Fruit fly (Drosophila melanogaster): ENCODE data around the gene maca.
A peak's percentile ranks its signal among the peaks of the same experiment; 100 is the strongest.

Gene maca

DNA sequence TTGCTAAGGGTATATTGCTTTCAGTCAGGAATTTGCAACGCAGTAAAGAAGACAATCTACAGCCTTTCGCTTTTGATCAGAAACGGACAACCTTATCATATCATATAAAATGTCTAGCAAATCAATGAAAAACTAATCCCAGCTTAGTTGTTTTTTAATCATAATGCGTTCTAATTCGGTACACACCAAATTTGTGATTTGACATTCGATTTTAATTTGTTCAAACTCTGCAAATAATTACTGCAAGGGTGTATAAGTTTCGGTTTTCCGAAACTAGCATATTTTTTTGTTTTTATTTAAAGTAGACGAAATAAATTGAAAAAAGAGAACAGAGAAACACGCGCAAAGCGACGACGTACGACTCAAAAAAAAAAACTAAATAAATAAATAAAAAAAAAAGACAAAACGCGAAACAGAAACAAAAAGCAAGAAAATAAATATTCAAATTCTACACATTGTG is 21.6 kb upstream of the maca start (continued):
- TF ChIP-seq net (GFP tag; optimal IDR thresholded peaks at IDR 0.05), result no peak
- TF ChIP-seq pdm3 (GFP tag; optimal IDR thresholded peaks at IDR 0.05), result peak; percentile 13
- TF ChIP-seq CG11762 (GFP tag; optimal IDR thresholded peaks at IDR 0.05; ENCODE audit: insufficient read depth), result no peak
- no peak for TF ChIP-seq CG10669 (GFP tag; optimal IDR thresholded peaks at IDR 0.05)
- no peak for TF ChIP-seq CG9139 (GFP tag; optimal IDR thresholded peaks at IDR 0.05)
- no peak for TF ChIP-seq fd85E (GFP tag; optimal IDR thresholded peaks at IDR 0.05)

DNA sequence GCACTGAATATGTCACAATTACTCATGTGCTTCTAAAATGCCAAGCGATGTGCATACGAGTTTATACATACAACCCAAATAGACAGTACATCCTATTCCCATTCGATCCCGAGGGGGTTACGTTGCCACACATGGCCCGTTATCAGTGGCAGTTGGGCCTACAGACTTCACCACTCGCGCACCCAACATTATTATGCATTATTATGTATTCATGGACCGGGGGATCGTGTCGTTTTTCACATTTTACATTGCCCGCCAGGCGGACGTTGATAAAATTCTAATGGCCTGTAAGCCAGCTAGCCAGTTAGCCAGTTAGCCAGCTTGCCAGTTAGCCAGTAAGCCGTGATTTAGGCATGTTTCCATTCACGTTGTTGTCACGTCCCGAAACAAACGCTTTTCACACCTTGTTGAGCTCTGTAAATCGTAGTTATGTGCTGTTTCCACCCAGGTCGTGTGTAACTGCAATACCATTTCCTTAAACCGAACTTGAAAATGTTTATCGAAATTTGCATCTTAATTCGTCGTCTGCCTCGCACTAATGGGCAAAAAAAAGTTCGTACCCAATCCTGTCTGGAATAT is 21.0 kb upstream of the maca start:
- no peak for TF ChIP-seq dsx (GFP tag; optimal IDR thresholded peaks at IDR 0.05; ENCODE audit: poor library complexity, severe bottlenecking)
- no peak for TF ChIP-seq topi (GFP tag; optimal IDR thresholded peaks at IDR 0.05)
- TF ChIP-seq Sox14 (GFP tag; optimal IDR thresholded peaks at IDR 0.05), result no peak
- TF ChIP-seq CG9139 (GFP tag; optimal IDR thresholded peaks at IDR 0.05), result no peak
- no peak for TF ChIP-seq pdm3 (GFP tag; optimal IDR thresholded peaks at IDR 0.05)
- no peak for TF ChIP-seq CG8632 (GFP tag; optimal IDR thresholded peaks at IDR 0.05)
- no peak for TF ChIP-seq Sox15 (GFP tag; optimal IDR thresholded peaks at IDR 0.05)
- TF ChIP-seq CG7368 (GFP tag; optimal IDR thresholded peaks at IDR 0.05), result no peak
- no peak for TF ChIP-seq spab (GFP tag; optimal IDR thresholded peaks at IDR 0.05)
- TF ChIP-seq Sox102F (GFP tag; optimal IDR thresholded peaks at IDR 0.05), result no peak
- no peak for TF ChIP-seq CG16779 (tag; optimal IDR thresholded peaks at IDR 0.05)
- TF ChIP-seq CG11294 (GFP tag; IDR thresholded peaks at IDR 0.05), result no peak
- no peak for TF ChIP-seq achi (GFP tag; optimal IDR thresholded peaks at IDR 0.05)

- peak; percentile 69 for TF ChIP-seq svp (GFP tag)
- TF ChIP-seq OdsH (GFP tag; optimal IDR thresholded peaks at IDR 0.05), result no peak
Observed at dm6 chr3R:15474820-15475219, 19.6 kb upstream of the maca start.

- TF ChIP-seq esn (GFP tag; optimal IDR thresholded peaks at IDR 0.05) (peak; percentile 9), CG9139 (GFP tag; optimal IDR thresholded peaks at IDR 0.05) (no peak), Eip78C (GFP tag) (peak; percentile 55), Lpt (GFP tag; optimal IDR thresholded peaks at IDR 0.05) (no peak), topi (GFP tag; optimal IDR thresholded peaks at IDR 0.05) (no peak), vri (GFP tag; optimal IDR thresholded peaks at IDR 0.05) (peak; percentile 11), CG1621 (tag; optimal IDR thresholded peaks at IDR 0.05) (peak; percentile 34), dac (GFP tag; optimal IDR thresholded peaks at IDR 0.05) (no peak), fd59A (GFP tag; optimal IDR thresholded peaks at IDR 0.05) (no peak), CG3919 (GFP tag; optimal IDR thresholded peaks at IDR 0.05) (no peak), CG32006 (GFP tag; optimal IDR thresholded peaks at IDR 0.05) (no peak), CG11294 (GFP tag; IDR thresholded peaks at IDR 0.05) (no peak), Ets96B (tag; optimal IDR thresholded peaks at IDR 0.05) (no peak), CG6163 (GFP tag; IDR thresholded peaks at IDR 0.05) (0 out of 3 replicates have a peak, but pooled peaks have one; percentile 17), CG6854 (GFP tag; optimal IDR thresholded peaks at IDR 0.05) (peak; percentile 7), dsx (GFP tag; optimal IDR thresholded peaks at IDR 0.05; ENCODE audit: poor library complexity, severe bottlenecking) (no peak), Hr4 (GFP tag; optimal IDR thresholded peaks at IDR 0.05) (no peak), CG8319 (GFP tag; optimal IDR thresholded peaks at IDR 0.05) (no peak), fkh (GFP tag; optimal IDR thresholded peaks at IDR 0.05) (peak; percentile 29), acj6 (GFP tag; optimal IDR thresholded peaks at IDR 0.05) (no peak), svp (GFP tag) (peak; percentile 69), CG6276 (GFP tag; optimal IDR thresholded peaks at IDR 0.05) (no peak), Hr39 (GFP tag; optimal IDR thresholded peaks at IDR 0.05) (no peak)
Observed at dm6 chr3R:15475973-15476692, 18.3 kb upstream of the maca start, which contains the start of gene AdamTS-A. TSS of gene AdamTS-A (minus strand) at chr3R:15476193.
